Fruit fly (Drosophila melanogaster): ENCODE results near the gene CG15739.
A peak's percentile ranks its signal among the peaks of the same experiment; 100 is the strongest.

Gene CG15739

dm6 chrX:11852310-11852709, 20.8 kb upstream of the CG15739 start, which contains the start of gene p24-1 (continued):
- TF ChIP-seq pros (GFP tag; optimal IDR thresholded peaks at IDR 0.05) (no peak), pan (optimal IDR thresholded peaks at IDR 0.05) (no peak), pan (GFP tag; optimal IDR thresholded peaks at IDR 0.05 in 1 of 2, IDR thresholded peaks at IDR 0.05 in 1 of 2) (no peak), fd96Cb (tag; optimal IDR thresholded peaks at IDR 0.05) (no peak), Deaf1 (tag; optimal IDR thresholded peaks at IDR 0.05) (peak; percentile 18), kni (GFP tag; optimal IDR thresholded peaks at IDR 0.05) (no peak), CG13775 (GFP tag; optimal IDR thresholded peaks at IDR 0.05) (no peak), CG3065 (GFP tag; optimal IDR thresholded peaks at IDR 0.05) (no peak), crp (GFP tag; optimal IDR thresholded peaks at IDR 0.05) (peak in 1 of 2 experiments; percentile 45), Hey (tag; optimal IDR thresholded peaks at IDR 0.05) (no peak), hth (optimal IDR thresholded peaks at IDR 0.05) (no peak), exex (tag; optimal IDR thresholded peaks at IDR 0.05) (peak; percentile 1), Sry-β (GFP tag; optimal IDR thresholded peaks at IDR 0.05) (peak; percentile 63), CG9797 (GFP tag; optimal IDR thresholded peaks at IDR 0.05) (peak; percentile 53), CG7928 (GFP tag; optimal IDR thresholded peaks at IDR 0.05) (peak; percentile 11), CG6654 (GFP tag; optimal IDR thresholded peaks at IDR 0.05) (no peak), tgo (GFP tag; IDR thresholded peaks at IDR 0.05) (no peak; the same call in 2 of the 3 replicates), cad (GFP tag; optimal IDR thresholded peaks at IDR 0.05) (no peak), CG31365 (tag; optimal IDR thresholded peaks at IDR 0.05) (no peak), CG11247 (GFP tag; IDR thresholded peaks at IDR 0.05) (peak; percentile 58), TFAM (GFP tag; optimal IDR thresholded peaks at IDR 0.05) (no peak), lilli (GFP tag; optimal IDR thresholded peaks at IDR 0.05) (peak; percentile 67), tio (GFP tag; optimal IDR thresholded peaks at IDR 0.05) (no peak), pfk (GFP tag; optimal IDR thresholded peaks at IDR 0.05) (peak; percentile 18), sob (GFP tag; IDR thresholded peaks at IDR 0.05) (peak; percentile 80), CG13424 (tag; optimal IDR thresholded peaks at IDR 0.05) (peak; percentile 23), CG1602 (GFP tag; optimal IDR thresholded peaks at IDR 0.05) (peak; percentile 13), fd64A (GFP tag; optimal IDR thresholded peaks at IDR 0.05) (no peak), CG3847 (GFP tag; IDR thresholded peaks at IDR 0.05) (peak; percentile 87), pnt (GFP tag; optimal IDR thresholded peaks at IDR 0.05) (peak; percentile 8), CG43689 (GFP tag; IDR thresholded peaks at IDR 0.05) (no peak), vvl (GFP tag; IDR thresholded peaks at IDR 0.05) (peak; percentile 64), dati (GFP tag; IDR thresholded peaks at IDR 0.05) (no peak), CG13894 (tag; optimal IDR thresholded peaks at IDR 0.05) (peak; percentile 71), PHDP (tag; optimal IDR thresholded peaks at IDR 0.05) (peak; percentile 30), Bgb (GFP tag; IDR thresholded peaks at IDR 0.05; ENCODE audit: partially characterized antibody) (peak; percentile 93), E2f2 (GFP tag; IDR thresholded peaks at IDR 0.05) (peak; percentile 94), oc (tag; optimal IDR thresholded peaks at IDR 0.05) (no peak), stwl (tag; optimal IDR thresholded peaks at IDR 0.05) (peak; percentile 85), Lhr (GFP tag; optimal IDR thresholded peaks at IDR 0.05) (peak; percentile 11), CG14860 (GFP tag; IDR thresholded peaks at IDR 0.05; ENCODE audit: partially characterized antibody) (peak; percentile 74), Hr78 (GFP tag; optimal IDR thresholded peaks at IDR 0.05) (no peak), dysf (GFP tag; IDR thresholded peaks at IDR 0.05) (peak; percentile 37; the same call in 2 of the 3 replicates), CG13624 (GFP tag; optimal IDR thresholded peaks at IDR 0.05) (peak; percentile 70), z (GFP tag; IDR thresholded peaks at IDR 0.05) (no peak), ci (GFP tag; IDR thresholded peaks at IDR 0.05) (peak; percentile 20; the same call in 1 of the 3 replicates), Doc2 (GFP tag; IDR thresholded peaks at IDR 0.05) (no peak), CG3995 (GFP tag; optimal IDR thresholded peaks at IDR 0.05) (peak; percentile 94), CG10366 (GFP tag; IDR thresholded peaks at IDR 0.05) (no peak), vfl (GFP tag; optimal IDR thresholded peaks at IDR 0.05) (peak; percentile 45), HLH54F (GFP tag; optimal IDR thresholded peaks at IDR 0.05) (peak; percentile 62), aop (GFP tag; IDR thresholded peaks at IDR 0.05) (no peak)

Measured in whole organism, embryonic.